Worm (Caenorhabditis elegans) whole organism, L2 larva: ENCODE data around the gene F32D8.15.

Source experiments
- C34F6.9 ChIP-seq: fragments of 150-350 bp; optimal IDR thresholded peaks from 2 replicates; lab custom pipeline; 2014; ENCODE audit warnings: missing biosample characterization, missing genetic modification characterization
- F13H6.1 ChIP-seq: sonication (generic microtip); optimal IDR thresholded peaks from 2 replicates; lab custom pipeline; 2016; ENCODE audit warnings: missing genetic modification characterization, missing compliant biosample characterization
- R02D3.7 ChIP-seq: fragments of 150-350 bp; optimal IDR thresholded peaks from 2 replicates; lab custom pipeline; 2014; ENCODE audit warnings: missing biosample characterization, missing genetic modification characterization
- Y55F3AM.14 ChIP-seq: fragments of 200-800 bp; sonication (Bioruptor generic); optimal IDR thresholded peaks from 2 replicates; lab custom pipeline; 2018; ENCODE audit warnings: mild to moderate bottlenecking, missing genetic modification characterization, missing compliant biosample characterization
- blmp-1 ChIP-seq: sonication (generic microtip); optimal IDR thresholded peaks from 2 replicates; lab custom pipeline; 2017; ENCODE audit warnings: missing genetic modification characterization, mild to moderate bottlenecking, missing compliant biosample characterization, antibody characterized with exemption, moderate library complexity; ENCODE audit not compliant: insufficient read depth
- ceh-16 ChIP-seq: fragments of 150-350 bp; optimal IDR thresholded peaks from 2 replicates; lab custom pipeline; 2014; ENCODE audit warnings: missing biosample characterization, missing genetic modification characterization
- crh-2 ChIP-seq: sonication (generic microtip); optimal IDR thresholded peaks from 2 replicates; lab custom pipeline; 2017; ENCODE audit warnings: missing biosample characterization, missing genetic modification characterization
- dmd-4 ChIP-seq: sonication (generic microtip); optimal IDR thresholded peaks from 2 replicates; lab custom pipeline; 2017; ENCODE audit warnings: missing biosample characterization, missing genetic modification characterization
- egl-27 ChIP-seq: sonication (generic microtip); optimal IDR thresholded peaks from 3 replicates; lab custom pipeline; 2017; ENCODE audit warnings: missing biosample characterization, missing genetic modification reagents, missing genetic modification characterization
- elt-3 ChIP-seq: sonication (generic microtip); optimal IDR thresholded peaks from 2 replicates; lab custom pipeline; 2017; ENCODE audit warnings: missing biosample characterization, missing genetic modification characterization
- fos-1 ChIP-seq: fragments of 150-350 bp; optimal IDR thresholded peaks from 2 replicates; lab custom pipeline; 2014; ENCODE audit warnings: missing biosample characterization, missing genetic modification characterization
- gmeb-1 ChIP-seq: fragments of 150-350 bp; optimal IDR thresholded peaks from 2 replicates; lab custom pipeline; 2014; ENCODE audit warnings: missing biosample characterization, missing genetic modification characterization
- lin-11 ChIP-seq: fragments of 150-350 bp; sonication (generic microtip); optimal IDR thresholded peaks from 2 replicates; lab custom pipeline; 2014; ENCODE audit warnings: missing biosample characterization, missing genetic modification characterization, inconsistent platforms, mixed read lengths
- lin-13 ChIP-seq: fragments of 150-350 bp; optimal IDR thresholded peaks from 2 replicates; lab custom pipeline; 2014; ENCODE audit warnings: missing biosample characterization, missing genetic modification reagents, missing genetic modification characterization
- lin-39 ChIP-seq: fragments of 150-350 bp; optimal IDR thresholded peaks from 2 replicates; lab custom pipeline; 2014; ENCODE audit warnings: missing biosample characterization, missing genetic modification reagents, missing genetic modification characterization
- lsy-2 ChIP-seq, 2 experiments: fragments of 150-350 bp in 1 of 2; sonication (generic microtip) in 1 of 2; optimal IDR thresholded peaks; 2 replicates each; lab custom pipeline; 2014 to 2017; ENCODE audit warnings: missing biosample characterization in 2 of 2, missing genetic modification characterization in 2 of 2
- mbf-1 ChIP-seq: sonication (generic microtip); optimal IDR thresholded peaks from 2 replicates; lab custom pipeline; 2017; ENCODE audit warnings: missing biosample characterization, missing genetic modification characterization
- nhr-10 ChIP-seq: sonication (generic microtip); optimal IDR thresholded peaks from 2 replicates; lab custom pipeline; 2017; ENCODE audit warnings: missing biosample characterization, missing genetic modification characterization
- nhr-11 ChIP-seq: fragments of 150-350 bp; optimal IDR thresholded peaks from 2 replicates; lab custom pipeline; 2014; ENCODE audit warnings: missing biosample characterization, missing genetic modification characterization
- nhr-12 ChIP-seq: fragments of 150-350 bp; optimal IDR thresholded peaks from 2 replicates; lab custom pipeline; 2014; ENCODE audit warnings: missing biosample characterization, missing genetic modification characterization
- nhr-129 ChIP-seq: fragments of 150-350 bp; optimal IDR thresholded peaks from 2 replicates; lab custom pipeline; 2014; ENCODE audit warnings: missing biosample characterization, missing genetic modification characterization
- nhr-21 ChIP-seq: fragments of 150-350 bp; optimal IDR thresholded peaks from 2 replicates; lab custom pipeline; 2014; ENCODE audit warnings: missing biosample characterization, missing genetic modification characterization
- nhr-23 ChIP-seq: fragments of 150-350 bp; optimal IDR thresholded peaks from 2 replicates; lab custom pipeline; 2014; ENCODE audit warnings: missing biosample characterization, missing genetic modification reagents, missing genetic modification characterization
- nhr-25 ChIP-seq: fragments of 150-350 bp; sonication (generic microtip); optimal IDR thresholded peaks from 3 replicates; lab custom pipeline; 2014; ENCODE audit warnings: missing biosample characterization, missing genetic modification characterization
- nhr-6 ChIP-seq: fragments of 150-350 bp; optimal IDR thresholded peaks from 2 replicates; lab custom pipeline; 2014; ENCODE audit warnings: missing biosample characterization, missing genetic modification characterization
- peb-1 ChIP-seq: fragments of 150-350 bp; optimal IDR thresholded peaks from 2 replicates; lab custom pipeline; 2014; ENCODE audit warnings: missing biosample characterization, missing genetic modification characterization
- skn-1 ChIP-seq: sonication (generic microtip); optimal IDR thresholded peaks from 2 replicates; lab custom pipeline; 2017; ENCODE audit warnings: missing biosample characterization, missing genetic modification characterization
- sma-3 ChIP-seq: sonication (generic microtip); optimal IDR thresholded peaks from 2 replicates; lab custom pipeline; 2016; ENCODE audit warnings: missing genetic modification reagents, missing genetic modification characterization, missing compliant biosample characterization
- sma-9 ChIP-seq, 2 experiments: fragments of 150-350 bp in 1 of 2; sonication (generic microtip) in 1 of 2; optimal IDR thresholded peaks; 2 replicates each; lab custom pipeline; 2014 to 2016; ENCODE audit warnings: missing genetic modification characterization in 2 of 2, mild to moderate bottlenecking in 1 of 2, missing biosample characterization in 1 of 2, missing compliant biosample characterization in 1 of 2, missing genetic modification reagents in 1 of 2, moderate library complexity in 1 of 2
- snpc-4 ChIP-seq: fragments of 150-350 bp; optimal IDR thresholded peaks from 2 replicates; lab custom pipeline; 2014; ENCODE audit warnings: missing biosample characterization, missing genetic modification characterization
- unc-39 ChIP-seq: fragments of 150-350 bp; optimal IDR thresholded peaks from 2 replicates; lab custom pipeline; 2014; ENCODE audit warnings: missing biosample characterization, missing genetic modification characterization
- unc-55 ChIP-seq: fragments of 150-350 bp; sonication (generic microtip); optimal IDR thresholded peaks from 3 replicates; lab custom pipeline; 2014; ENCODE audit warnings: missing biosample characterization, missing genetic modification reagents, missing genetic modification characterization
- unc-62 ChIP-seq: fragments of 150-350 bp; optimal IDR thresholded peaks from 2 replicates; lab custom pipeline; 2014; ENCODE audit warnings: missing biosample characterization, missing genetic modification reagents, missing genetic modification characterization
- ztf-1 ChIP-seq: fragments of 200-800 bp; sonication (Bioruptor generic); conservative IDR thresholded peaks from 2 replicates; pipeline ENCODE4 v1.3.6; 2022; ENCODE audit warnings: missing genetic modification characterization, missing compliant biosample characterization
- ztf-11 ChIP-seq: sonication (generic microtip); optimal IDR thresholded peaks from 2 replicates; lab custom pipeline; 2017; ENCODE audit warnings: missing biosample characterization, missing genetic modification characterization
- ztf-4 ChIP-seq: fragments of 150-350 bp; optimal IDR thresholded peaks from 2 replicates; lab custom pipeline; 2014; ENCODE audit warnings: missing biosample characterization, missing genetic modification characterization

Gene F32D8.15

ce11 chrV:10860526-10861037, 43.3 kb upstream of the F32D8.15 start:
- TF ChIP-seq lsy-2 (tag; optimal IDR thresholded peaks at IDR 0.05; lab: Kevin White, UChicago) (no peak), peb-1 (tag; lab: Kevin White, UChicago) (no peak), sma-3 (GFP tag; lab: Kevin White, UChicago) (no peak), elt-3 (tag; lab: Kevin White, UChicago) (no peak), crh-2 (tag; lab: Kevin White, UChicago) (no peak), lin-13 (GFP tag; lab: Kevin White, UChicago) (no peak), lin-11 (tag; lab: Kevin White, UChicago) (no peak), ztf-11 (no peak), sma-9 (GFP tag; optimal IDR thresholded peaks at IDR 0.05; lab: Kevin White, UChicago) (peak; percentile 72), sma-9 (tag; optimal IDR thresholded peaks at IDR 0.05; lab: Kevin White, UChicago) (no peak), nhr-10 (no peak), blmp-1 (tag; lab: Kevin White, UChicago) (peak; percentile 18), nhr-11 (tag; lab: Kevin White, UChicago) (no peak), mbf-1 (tag; lab: Kevin White, UChicago) (no peak), C34F6.9 (tag; lab: Kevin White, UChicago) (no peak), nhr-23 (no peak), unc-62 (GFP tag; lab: Kevin White, UChicago) (no peak), unc-39 (tag; lab: Kevin White, UChicago) (no peak), lin-39 (tag; lab: Kevin White, UChicago) (no peak), nhr-21 (tag; lab: Kevin White, UChicago) (no peak), snpc-4 (tag; lab: Kevin White, UChicago) (no peak), dmd-4 (no peak), ztf-1 (GFP tag; lab: Robert Waterston, UW) (no peak), R02D3.7 (tag; lab: Kevin White, UChicago) (no peak), ztf-4 (tag; lab: Kevin White, UChicago) (no peak), gmeb-1 (no peak), nhr-25 (tag; lab: Kevin White, UChicago) (peak; percentile 17), egl-27 (tag; lab: Kevin White, UChicago) (peak; percentile 41), ceh-16 (tag; lab: Kevin White, UChicago) (peak; percentile 52), Y55F3AM.14 (GFP tag; lab: Kevin White, UChicago) (no peak)

- TF ChIP-seq nhr-12 (tag; lab: Kevin White, UChicago) (no peak), sma-9 (GFP tag; optimal IDR thresholded peaks at IDR 0.05; lab: Kevin White, UChicago) (peak; percentile 37), sma-9 (tag; optimal IDR thresholded peaks at IDR 0.05; lab: Kevin White, UChicago) (no peak), crh-2 (tag; lab: Kevin White, UChicago) (no peak), lsy-2 (tag; optimal IDR thresholded peaks at IDR 0.05; lab: Kevin White, UChicago) (peak in 1 of 2 experiments; percentile 36), F13H6.1 (tag; lab: Kevin White, UChicago) (peak; percentile 7), C34F6.9 (tag; lab: Kevin White, UChicago) (peak; percentile 71), Y55F3AM.14 (GFP tag; lab: Kevin White, UChicago) (peak; percentile 54), blmp-1 (tag; lab: Kevin White, UChicago) (no peak), skn-1 (tag; lab: Kevin White, UChicago) (no peak), peb-1 (tag; lab: Kevin White, UChicago) (no peak), unc-55 (GFP tag; lab: Kevin White, UChicago) (peak; percentile 41), nhr-6 (tag; lab: Kevin White, UChicago) (no peak), fos-1 (tag; lab: Kevin White, UChicago) (no peak), nhr-129 (tag; lab: Kevin White, UChicago) (peak; percentile 74), ztf-4 (tag; lab: Kevin White, UChicago) (peak; percentile 38)
Observed at ce11 chrV:10861611-10862262, 42.1 kb upstream of the F32D8.15 start.

- TF ChIP-seq sma-9 (GFP tag; optimal IDR thresholded peaks at IDR 0.05; lab: Kevin White, UChicago) = peak; percentile 44
- TF ChIP-seq sma-9 (tag; optimal IDR thresholded peaks at IDR 0.05; lab: Kevin White, UChicago) = no peak
- no peak for TF ChIP-seq fos-1 (tag; lab: Kevin White, UChicago)
- TF ChIP-seq nhr-21 (tag; lab: Kevin White, UChicago) = peak; percentile 8
- no peak for TF ChIP-seq blmp-1 (tag; lab: Kevin White, UChicago)
Observed at ce11 chrV:10862457-10863097, 41.3 kb upstream of the F32D8.15 start.
